Fruit fly (Drosophila melanogaster) Kc167 (cell line): Measurements from ENCODE around the gene CG13403.

ENCODE experiments used
- Myc ChIP-seq: fragments of >200 bp; optimal IDR thresholded peaks from 2 replicates; lab custom pipeline; 2017; ENCODE audit warnings: missing external identifiers
- Sin3A ChIP-seq: fragments of >200 bp; optimal IDR thresholded peaks from 2 replicates; lab custom pipeline; 2018; ENCODE audit warnings: missing external identifiers
- insv ChIP-seq: fragments of >200 bp; optimal IDR thresholded peaks from 3 replicates; lab custom pipeline; 2018; ENCODE audit warnings: missing external identifiers
- psq ChIP-seq: fragments of >200 bp; optimal IDR thresholded peaks from 2 replicates; lab custom pipeline; 2017; ENCODE audit warnings: missing external identifiers
- ttk ChIP-seq: sonication (Bioruptor generic); optimal IDR thresholded peaks from 2 replicates; lab custom pipeline; 2017; ENCODE audit warnings: missing external identifiers

dm6 chrX:14214505-14215449, 23.0 kb upstream of the CG13403 start:
- TF ChIP-seq psq (lab: Kevin White, UChicago), result no peak
- TF ChIP-seq insv (lab: Kevin White, UChicago), result no peak
- no peak for TF ChIP-seq ttk (lab: Kevin White, UChicago)
- no peak for TF ChIP-seq Myc
- TF ChIP-seq Sin3A (lab: Kevin White, UChicago), result no peak
